Fruit fly (Drosophila melanogaster) whole organism, pupa: ENCODE results near the gene CG4666.

Experiments
- CG10348 ChIP-seq: fragments of 200-800 bp; sonication (Bioruptor generic); IDR thresholded peaks from 2 replicates; pipeline ENCODE4 v1.3.6; 2022; ENCODE audit warnings: missing biosample characterization, missing genetic modification characterization
- CG14655 ChIP-seq: fragments of 200-800 bp; sonication (Bioruptor generic); optimal IDR thresholded peaks from 3 replicates; lab custom pipeline; 2017; ENCODE audit warnings: mild to moderate bottlenecking, missing biosample characterization, missing genetic modification reagents, missing genetic modification characterization
- CG15710 ChIP-seq: fragments of 200-800 bp; sonication (Bioruptor generic); optimal IDR thresholded peaks from 2 replicates; lab custom pipeline; 2018; ENCODE audit warnings: missing biosample characterization, mild to moderate bottlenecking, missing genetic modification characterization, moderate library complexity
- CG17806 ChIP-seq: fragments of 200-800 bp; sonication (Bioruptor generic); optimal IDR thresholded peaks from 2 replicates; lab custom pipeline; 2018; ENCODE audit warnings: missing biosample characterization, mild to moderate bottlenecking, missing genetic modification characterization, moderate library complexity
- CG4496 ChIP-seq: fragments of 200-800 bp; sonication (Bioruptor generic); IDR thresholded peaks from 3 replicates; pipeline ENCODE4 v1.3.6; 2022; ENCODE audit warnings: missing biosample characterization, missing genetic modification characterization
- CG8159 ChIP-seq: fragments of 200-800 bp; sonication (Bioruptor generic); optimal IDR thresholded peaks from 3 replicates; lab custom pipeline; 2018; ENCODE audit warnings: missing biosample characterization, mild to moderate bottlenecking, missing genetic modification characterization, moderate library complexity
- CG8301 ChIP-seq: fragments of 200-800 bp; sonication (Bioruptor generic); optimal IDR thresholded peaks from 2 replicates; lab custom pipeline; 2018; ENCODE audit warnings: missing biosample characterization, mild to moderate bottlenecking, missing genetic modification characterization
- D1 ChIP-seq: fragments of 200-800 bp; sonication (Bioruptor generic); optimal IDR thresholded peaks from 2 replicates; lab custom pipeline; 2018; ENCODE audit warnings: missing biosample characterization, mild to moderate bottlenecking, missing genetic modification characterization, moderate library complexity
- Ets98B ChIP-seq: fragments of 200-800 bp; sonication (Bioruptor generic); IDR thresholded peaks from 2 replicates; pipeline ENCODE4 v1.3.6; 2022; ENCODE audit warnings: missing biosample characterization, missing genetic modification characterization
- Pif1B ChIP-seq: fragments of 200-800 bp; sonication (Bioruptor generic); optimal IDR thresholded peaks from 3 replicates; lab custom pipeline; 2016; ENCODE audit warnings: missing biosample characterization, missing genetic modification characterization
- fd96Ca ChIP-seq: fragments of 200-800 bp; sonication (Bioruptor generic); IDR thresholded peaks from 3 replicates; pipeline ENCODE4 v1.3.6; 2022; ENCODE audit warnings: missing biosample characterization, missing genetic modification characterization
- gl ChIP-seq: fragments of 200-800 bp; sonication (Bioruptor generic); optimal IDR thresholded peaks from 2 replicates; lab custom pipeline; 2018; ENCODE audit warnings: missing biosample characterization, mild to moderate bottlenecking, missing genetic modification characterization

DNA sequence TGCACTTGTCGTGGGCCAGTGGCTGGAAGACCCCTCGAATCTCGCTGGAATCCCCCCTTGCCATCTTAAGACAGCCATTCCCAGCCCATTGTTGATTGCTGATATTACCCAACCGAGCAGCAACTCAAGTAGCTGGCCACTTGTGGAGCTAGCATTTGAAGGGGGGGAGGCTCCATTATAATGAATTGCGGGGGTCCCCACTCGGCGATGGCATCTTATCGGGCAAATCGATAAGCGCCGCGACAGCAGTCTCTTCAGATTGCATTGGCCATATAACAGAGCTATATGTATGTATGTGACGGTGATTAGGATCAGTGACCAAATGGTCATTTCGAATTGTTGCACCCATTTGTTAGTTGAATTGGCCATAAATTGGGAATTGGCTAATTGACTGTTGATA lies 15.4 kb downstream of the CG4666 start:
- no peak for TF ChIP-seq fd96Ca
- TF ChIP-seq CG15710 = no peak
- TF ChIP-seq CG8159 (tag; lab: Kevin White, UChicago) = no peak
- no peak for TF ChIP-seq CG4496
- TF ChIP-seq CG14655 (GFP tag; lab: Kevin White, UChicago) = no peak
- no peak for TF ChIP-seq Pif1B (GFP tag; lab: Kevin White, UChicago)
- TF ChIP-seq CG8301 (tag; lab: Kevin White, UChicago) = no peak
- no peak for TF ChIP-seq D1 (tag; lab: Kevin White, UChicago)
- no peak for TF ChIP-seq CG17806
- TF ChIP-seq CG10348 (GFP tag; lab: Robert Waterston, UW) = no peak
- no peak for TF ChIP-seq gl (tag; lab: Kevin White, UChicago)
- no peak for TF ChIP-seq Ets98B
